Worm (Caenorhabditis elegans): Measurements from ENCODE around the gene C33C12.12.

The C33C12.12 gene

DNA sequence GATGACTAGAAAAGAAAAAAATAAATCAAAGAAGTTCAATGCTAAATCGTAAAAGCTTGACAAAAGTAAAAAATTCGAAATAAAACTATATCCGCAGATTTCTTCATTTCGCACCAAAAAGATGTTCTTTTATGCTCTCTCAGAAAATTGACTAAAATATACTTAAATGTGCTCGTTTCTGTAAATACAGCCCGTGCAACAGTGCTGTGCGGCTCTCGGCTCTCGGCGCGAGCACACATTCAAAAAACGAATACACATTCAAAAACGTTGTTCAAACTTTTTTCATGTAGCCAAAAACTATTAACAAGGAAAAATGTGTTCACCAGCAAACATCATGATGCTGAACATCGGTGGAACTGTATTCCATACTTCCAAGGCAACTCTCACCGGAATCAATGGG is 29.2 kb downstream of the C33C12.12 start, which contains the start of gene C40A11.3:
C40A11.3 (plus strand) TSS at position 301 of the 400 bp plus-strand sequence.
- TF ChIP-seq unc-42 (tag; optimal IDR thresholded peaks at IDR 0.05) (no peak), K09A11.1 (tag; optimal IDR thresholded peaks at IDR 0.05; ENCODE audit: insufficient read depth) (no peak), F13H6.1 (tag; optimal IDR thresholded peaks at IDR 0.05) (no peak), hlh-30 (tag; optimal IDR thresholded peaks at IDR 0.05; ENCODE audit: insufficient read depth) (no peak), rnt-1 (tag; optimal IDR thresholded peaks at IDR 0.05) (no peak), ceh-22 (tag; optimal IDR thresholded peaks at IDR 0.05) (no peak), mec-3 (tag; optimal IDR thresholded peaks at IDR 0.05; ENCODE audit: borderline replicate concordance) (no peak), ets-4 (tag; optimal IDR thresholded peaks at IDR 0.05) (no peak), hlh-6 (tag; optimal IDR thresholded peaks at IDR 0.05) (no peak), ref-2 (tag; optimal IDR thresholded peaks at IDR 0.05) (no peak), nhr-232 (tag; optimal IDR thresholded peaks at IDR 0.05) (no peak), fax-1 (tag; optimal IDR thresholded peaks at IDR 0.05) (no peak), sdc-2 (tag; optimal IDR thresholded peaks at IDR 0.05) (no peak), pqm-1 (tag; optimal IDR thresholded peaks at IDR 0.05) (no peak), lim-6 (tag; optimal IDR thresholded peaks at IDR 0.05) (no peak)

DNA sequence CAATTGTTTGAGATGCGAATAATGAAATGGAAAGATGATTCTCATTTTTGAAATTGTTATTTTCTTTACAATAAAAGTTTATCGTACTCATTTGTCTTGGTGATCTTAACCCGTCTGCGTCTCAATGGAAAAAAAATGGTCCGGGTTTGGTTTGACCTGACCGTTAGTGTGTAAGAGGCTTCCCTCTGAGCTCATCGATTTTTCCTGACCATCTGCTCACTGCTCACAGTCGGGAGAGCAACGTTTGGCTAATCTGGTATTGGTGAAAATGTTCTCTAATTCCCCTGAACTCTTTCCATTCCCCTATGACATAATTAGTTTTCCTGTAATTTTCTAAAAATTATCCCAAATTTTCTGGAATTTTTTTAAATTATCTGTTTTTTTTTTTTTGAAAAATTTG is 31.1 kb downstream of the C33C12.12 start:
- TF ChIP-seq ahr-1 (tag; optimal IDR thresholded peaks at IDR 0.05) (no peak), Y22D7AL.16 (tag; optimal IDR thresholded peaks at IDR 0.05) (no peak), unc-86 (tag; optimal IDR thresholded peaks at IDR 0.05) (no peak), ceh-48 (tag; optimal IDR thresholded peaks at IDR 0.05) (no peak), F13H6.1 (tag; optimal IDR thresholded peaks at IDR 0.05) (no peak), unc-42 (tag; optimal IDR thresholded peaks at IDR 0.05) (no peak), ceh-31 (tag; optimal IDR thresholded peaks at IDR 0.05) (no peak), fax-1 (tag; optimal IDR thresholded peaks at IDR 0.05) (no peak), pag-3 (tag; optimal IDR thresholded peaks at IDR 0.05; ENCODE audit: borderline replicate concordance) (no peak), syd-9 (tag; optimal IDR thresholded peaks at IDR 0.05) (no peak), tbx-2 (tag; optimal IDR thresholded peaks at IDR 0.05) (no peak), ceh-14 (tag; optimal IDR thresholded peaks at IDR 0.05) (no peak), ceh-19 (GFP tag; optimal IDR thresholded peaks at IDR 0.05) (no peak), gmeb-2 (tag; optimal IDR thresholded peaks at IDR 0.05) (no peak)

DNA sequence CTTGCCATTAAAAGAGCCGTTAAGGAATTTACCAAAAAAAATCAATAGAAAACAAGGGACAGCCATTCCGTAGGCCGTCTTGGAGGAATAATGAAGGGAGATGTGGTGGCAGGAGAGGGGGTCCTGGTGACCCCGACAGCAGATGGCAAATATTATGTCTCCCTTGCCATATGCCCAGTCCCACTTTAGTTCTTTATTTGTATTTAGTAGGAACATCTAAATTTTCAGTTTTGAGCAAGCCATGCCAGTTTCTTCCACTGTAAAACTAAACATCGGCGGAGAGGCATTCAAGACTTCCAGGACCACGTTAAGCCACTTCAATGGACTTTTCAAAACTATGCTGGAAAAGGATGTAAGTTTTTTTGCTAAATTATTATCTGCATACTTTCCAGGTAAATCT is 32.8 kb downstream of the C33C12.12 start, which contains the start of gene C40A11.4:
C40A11.4 (plus strand) TSS at position 188 of the 400 bp plus-strand sequence.
- no peak for TF ChIP-seq odd-2 (tag; optimal IDR thresholded peaks at IDR 0.05)
- TF ChIP-seq ceh-48 (tag; optimal IDR thresholded peaks at IDR 0.05) = peak; percentile 16

DNA sequence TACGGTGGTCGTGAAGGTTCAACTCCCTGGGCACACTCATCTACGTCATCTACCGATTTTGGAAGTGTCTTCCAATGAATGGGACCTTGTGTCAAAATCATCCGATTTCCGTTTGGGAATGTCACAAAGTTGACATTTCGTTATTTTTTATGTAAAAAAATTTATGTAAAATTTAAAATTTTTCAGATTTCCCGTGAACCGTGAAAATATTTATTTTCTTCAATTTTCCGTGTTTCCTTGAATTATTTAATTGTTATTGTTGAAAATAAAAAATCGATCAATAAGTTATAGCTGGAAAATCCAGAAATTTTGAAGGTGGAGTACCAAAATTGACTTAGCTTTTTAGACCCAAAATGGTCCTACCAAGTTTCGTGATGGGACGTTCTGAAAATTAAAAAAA is 34.4 kb downstream of the C33C12.12 start, which contains the start of gene hpo-7:
hpo-7 (minus strand) TSS at position 101 of the 400 bp plus-strand sequence.
- TF ChIP-seq rnt-1 (tag; optimal IDR thresholded peaks at IDR 0.05) (no peak), unc-3 (GFP tag; conservative IDR thresholded peaks at IDR 0.05) (no peak), unc-3 (tag; optimal IDR thresholded peaks at IDR 0.05) (no peak), sox-2 (GFP tag; IDR thresholded peaks at IDR 0.05) (no peak), dmd-4 (tag; optimal IDR thresholded peaks at IDR 0.05; ENCODE audit: borderline replicate concordance) (no peak), nfya-1 (tag; optimal IDR thresholded peaks at IDR 0.05) (no peak), elt-2 (tag; optimal IDR thresholded peaks at IDR 0.05) (no peak), syd-9 (tag; optimal IDR thresholded peaks at IDR 0.05) (no peak), K09A11.1 (tag; optimal IDR thresholded peaks at IDR 0.05; ENCODE audit: insufficient read depth) (no peak), fax-1 (tag; optimal IDR thresholded peaks at IDR 0.05) (no peak), ahr-1 (tag; optimal IDR thresholded peaks at IDR 0.05) (no peak), K02D7.2 (tag; optimal IDR thresholded peaks at IDR 0.05) (no peak), pax-1 (tag; optimal IDR thresholded peaks at IDR 0.05) (no peak), fkh-6 (tag; optimal IDR thresholded peaks at IDR 0.05) (no peak), pros-1 (tag; optimal IDR thresholded peaks at IDR 0.05) (no peak), lim-6 (tag; optimal IDR thresholded peaks at IDR 0.05) (no peak), pha-4 (tag; optimal IDR thresholded peaks at IDR 0.05) (no peak), ama-1 (optimal IDR thresholded peaks at IDR 0.05) (no peak), madf-2 (tag; optimal IDR thresholded peaks at IDR 0.05) (no peak), C38D4.7 (GFP tag; optimal IDR thresholded peaks at IDR 0.05) (no peak)

All from whole organism, late embryonic.